Fruit fly (Drosophila melanogaster) whole organism, embryonic: ENCODE measurements around the gene Dhdds.

Experiments used
- Atf6 ChIP-seq: fragments of 200-800 bp; sonication (Bioruptor generic); IDR thresholded peaks from 2 replicates; pipeline ENCODE4 v1.3.6; 2022; ENCODE audit warnings: missing biosample characterization, missing genetic modification characterization
- B-H2 ChIP-seq: fragments of 200-800 bp; sonication (Bioruptor generic); optimal IDR thresholded peaks from 2 replicates; lab custom pipeline; 2018; ENCODE audit warnings: missing biosample characterization, mild to moderate bottlenecking, missing genetic modification characterization
- Bgb ChIP-seq: fragments of 200-800 bp; sonication (Bioruptor generic); IDR thresholded peaks from 2 replicates; pipeline ENCODE4 v1.3.6; 2022; ENCODE audit warnings: missing biosample characterization, missing genetic modification characterization; ENCODE audit not compliant: partially characterized antibody
- CG10366 ChIP-seq: fragments of 200-800 bp; sonication (Bioruptor generic); IDR thresholded peaks from 2 replicates; pipeline ENCODE4 v1.3.6; 2022; ENCODE audit warnings: missing biosample characterization, missing genetic modification characterization
- CG11560 ChIP-seq: fragments of 200-800 bp; sonication (Bioruptor generic); IDR thresholded peaks from 3 replicates; pipeline ENCODE4 v1.3.6; 2022; ENCODE audit warnings: missing biosample characterization, missing genetic modification characterization
- CG13296 ChIP-seq: fragments of 200-800 bp; sonication (Bioruptor generic); optimal IDR thresholded peaks from 3 replicates; lab custom pipeline; 2018; ENCODE audit warnings: missing biosample characterization, mild to moderate bottlenecking, missing genetic modification characterization
- CG14441 ChIP-seq: fragments of 200-800 bp; sonication (Bioruptor generic); IDR thresholded peaks from 2 replicates; pipeline ENCODE4 v1.3.6; 2022; ENCODE audit warnings: missing biosample characterization, missing genetic modification characterization
- CG14667 ChIP-seq: fragments of 200-800 bp; sonication (Bioruptor generic); IDR thresholded peaks from 2 replicates; pipeline ENCODE4 v1.3.6; 2022; ENCODE audit warnings: missing biosample characterization, missing genetic modification characterization
- CG16779 ChIP-seq: fragments of 200-800 bp; sonication (Bioruptor generic); IDR thresholded peaks from 2 replicates; pipeline ENCODE4 v1.3.6; 2022; ENCODE audit warnings: missing biosample characterization, missing genetic modification characterization
- CG17186 ChIP-seq: fragments of 200-800 bp; sonication (Bioruptor generic); optimal IDR thresholded peaks from 3 replicates; lab custom pipeline; 2017; ENCODE audit warnings: missing biosample characterization, missing genetic modification reagents, missing genetic modification characterization
- CG17829 ChIP-seq: fragments of 200-800 bp; optimal IDR thresholded peaks from 2 replicates; lab custom pipeline; 2019; ENCODE audit warnings: missing biosample characterization, mild to moderate bottlenecking, missing genetic modification characterization, moderate library complexity
- CG1832 ChIP-seq: fragments of 200-800 bp; sonication (Bioruptor generic); optimal IDR thresholded peaks from 2 replicates; lab custom pipeline; 2017; ENCODE audit warnings: missing biosample characterization, mild to moderate bottlenecking, missing genetic modification characterization, inconsistent platforms
- CG2129 ChIP-seq: fragments of 200-800 bp; sonication (Bioruptor generic); IDR thresholded peaks from 2 replicates; pipeline ENCODE4 v1.3.6; 2022; ENCODE audit warnings: missing biosample characterization, missing genetic modification characterization; ENCODE audit not compliant: partially characterized antibody
- CG31388 ChIP-seq: fragments of 200-800 bp; sonication (Bioruptor generic); optimal IDR thresholded peaks from 2 replicates; lab custom pipeline; 2016; ENCODE audit warnings: missing biosample characterization, missing genetic modification characterization
- CG3163 ChIP-seq: fragments of 200-800 bp; sonication (Bioruptor generic); optimal IDR thresholded peaks from 3 replicates; lab custom pipeline; 2016; ENCODE audit warnings: missing biosample characterization, missing genetic modification characterization
- CG3281 ChIP-seq: fragments of 200-800 bp; sonication (Bioruptor generic); optimal IDR thresholded peaks from 3 replicates; lab custom pipeline; 2017; ENCODE audit warnings: missing biosample characterization, mild to moderate bottlenecking, missing genetic modification characterization
- CG3726 ChIP-seq: fragments of 200-800 bp; sonication (Bioruptor generic); IDR thresholded peaks from 3 replicates; pipeline ENCODE4, ENCODE4 v1.3.6; 2022; ENCODE audit warnings: missing biosample characterization, missing genetic modification characterization
- CG4360 ChIP-seq: fragments of 200-800 bp; sonication (Bioruptor generic); IDR thresholded peaks from 2 replicates; pipeline ENCODE4 v1.3.6; 2022; ENCODE audit warnings: missing biosample characterization, missing genetic modification characterization
- CG4707 ChIP-seq: fragments of 200-800 bp; sonication (Bioruptor generic); optimal IDR thresholded peaks from 2 replicates; lab custom pipeline; 2018; ENCODE audit warnings: missing biosample characterization, mild to moderate bottlenecking, missing genetic modification characterization, moderate library complexity
- CG6254 ChIP-seq: fragments of 200-800 bp; sonication (Bioruptor generic); optimal IDR thresholded peaks from 3 replicates; lab custom pipeline; 2017; ENCODE audit warnings: mild to moderate bottlenecking, missing biosample characterization, missing genetic modification reagents, missing genetic modification characterization
- CG6791 ChIP-seq: fragments of 200-800 bp; sonication (Bioruptor generic); IDR thresholded peaks from 3 replicates; pipeline ENCODE4 v1.3.6; 2022; ENCODE audit warnings: missing biosample characterization, missing genetic modification characterization; ENCODE audit not compliant: partially characterized antibody
- CG7928 ChIP-seq: fragments of 200-800 bp; sonication (Bioruptor generic); optimal IDR thresholded peaks from 2 replicates; lab custom pipeline; 2017; ENCODE audit warnings: missing biosample characterization, mild to moderate bottlenecking, missing genetic modification characterization
- CG7963 ChIP-seq: fragments of 200-800 bp; sonication (Bioruptor generic); IDR thresholded peaks from 3 replicates; pipeline ENCODE4 v1.3.6; 2022; ENCODE audit warnings: missing biosample characterization, missing genetic modification characterization; ENCODE audit not compliant: partially characterized antibody
- CG9817 ChIP-seq: fragments of 200-800 bp; sonication (Bioruptor generic); optimal IDR thresholded peaks from 2 replicates; lab custom pipeline; 2018; ENCODE audit warnings: missing biosample characterization, mild to moderate bottlenecking, missing genetic modification characterization, moderate library complexity
- E2f2 ChIP-seq: fragments of 200-800 bp; sonication (Bioruptor generic); IDR thresholded peaks from 2 replicates; pipeline ENCODE4 v1.3.6; 2022; ENCODE audit warnings: missing biosample characterization, missing genetic modification characterization
- Fer1 ChIP-seq: fragments of 200-800 bp; sonication (Bioruptor generic); optimal IDR thresholded peaks from 2 replicates; lab custom pipeline; 2017; ENCODE audit warnings: missing biosample characterization, mild to moderate bottlenecking, missing genetic modification characterization
- Lim3 ChIP-seq: fragments of 200-800 bp; sonication (Bioruptor generic); IDR thresholded peaks from 2 replicates; pipeline ENCODE4 v1.3.6; 2022; ENCODE audit warnings: missing biosample characterization, missing genetic modification characterization
- Mes4 ChIP-seq: fragments of 200-800 bp; sonication (Bioruptor generic); optimal IDR thresholded peaks from 2 replicates; lab custom pipeline; 2016; ENCODE audit warnings: missing biosample characterization, missing genetic modification characterization
- NfI ChIP-seq: fragments of 200-800 bp; sonication (Bioruptor generic); optimal IDR thresholded peaks from 3 replicates; lab custom pipeline; 2018; ENCODE audit warnings: missing biosample characterization, mild to moderate bottlenecking, missing genetic modification characterization, moderate library complexity
- Pdp1 ChIP-seq, 2 experiments: fragments of 200-800 bp; sonication (Bioruptor generic); optimal IDR thresholded peaks; 3 replicates each; lab custom pipeline; 2016; ENCODE audit warnings: missing biosample characterization in 2 of 2, missing genetic modification characterization in 2 of 2, mild to moderate bottlenecking in 1 of 2, moderate library complexity in 1 of 2
- amos ChIP-seq: fragments of 200-800 bp; sonication (Bioruptor generic); IDR thresholded peaks from 2 replicates; pipeline ENCODE4 v1.3.6; 2022; ENCODE audit warnings: missing biosample characterization, missing genetic modification characterization; ENCODE audit not compliant: partially characterized antibody
- crol ChIP-seq: fragments of 200-800 bp; sonication (Bioruptor generic); IDR thresholded peaks from 2 replicates; pipeline ENCODE4 v1.3.6; 2022; ENCODE audit warnings: missing biosample characterization, missing genetic modification characterization
- cwo ChIP-seq: fragments of 200-800 bp; sonication (Bioruptor generic); optimal IDR thresholded peaks from 3 replicates; lab custom pipeline; 2017; ENCODE audit warnings: missing biosample characterization, missing genetic modification characterization, mild to moderate bottlenecking, moderate library complexity, missing genetic modification reagents
- exex ChIP-seq: fragments of 200-800 bp; sonication (Bioruptor generic); optimal IDR thresholded peaks from 4 replicates; lab custom pipeline; 2018; ENCODE audit warnings: missing biosample characterization, mild to moderate bottlenecking, missing genetic modification characterization, moderate library complexity
- fru ChIP-seq: fragments of >200 bp; optimal IDR thresholded peaks from 2 replicates; lab custom pipeline; 2017
- ftz-f1 ChIP-seq: fragments of 200-800 bp; sonication (Bioruptor generic); optimal IDR thresholded peaks from 2 replicates; lab custom pipeline; 2016; ENCODE audit warnings: missing biosample characterization, missing genetic modification characterization
- grn ChIP-seq: fragments of 200-800 bp; sonication (Bioruptor generic); optimal IDR thresholded peaks from 3 replicates; lab custom pipeline; 2017; ENCODE audit warnings: missing biosample characterization, missing genetic modification characterization
- kah ChIP-seq: fragments of 200-800 bp; sonication (Bioruptor generic); optimal IDR thresholded peaks from 2 replicates; lab custom pipeline; 2018; ENCODE audit warnings: missing biosample characterization, mild to moderate bottlenecking, missing genetic modification characterization
- lab ChIP-seq: fragments of 200-800 bp; sonication (Bioruptor generic); optimal IDR thresholded peaks from 3 replicates; lab custom pipeline; 2017; ENCODE audit warnings: missing biosample characterization, missing genetic modification characterization, mild to moderate bottlenecking, moderate library complexity, missing genetic modification reagents
- mirr ChIP-seq: fragments of 200-800 bp; sonication (Bioruptor generic); optimal IDR thresholded peaks from 3 replicates; lab custom pipeline; 2018; ENCODE audit warnings: missing biosample characterization, mild to moderate bottlenecking, missing genetic modification characterization
- ranshi ChIP-seq: fragments of 200-800 bp; sonication (Bioruptor generic); IDR thresholded peaks from 2 replicates; pipeline ENCODE4 v1.3.6; 2022; ENCODE audit warnings: missing biosample characterization, missing genetic modification characterization
- repo ChIP-seq: fragments of 200-800 bp; sonication (Bioruptor generic); optimal IDR thresholded peaks from 2 replicates; lab custom pipeline; 2016; ENCODE audit warnings: missing biosample characterization, missing genetic modification characterization
- slp2 ChIP-seq: fragments of 200-800 bp; sonication (Bioruptor generic); optimal IDR thresholded peaks from 2 replicates; lab custom pipeline; 2016; ENCODE audit warnings: missing biosample characterization, missing genetic modification characterization
- sqz ChIP-seq: fragments of 200-800 bp; sonication (Bioruptor generic); optimal IDR thresholded peaks from 3 replicates; lab custom pipeline; 2018; ENCODE audit warnings: missing biosample characterization, mild to moderate bottlenecking, missing genetic modification characterization
- stc ChIP-seq: fragments of 200-800 bp; sonication (Bioruptor generic); IDR thresholded peaks from 2 replicates; pipeline ENCODE4 v1.3.6; 2022; ENCODE audit warnings: missing biosample characterization, missing genetic modification characterization
- trh ChIP-seq: fragments of 200-800 bp; sonication (Bioruptor generic); optimal IDR thresholded peaks from 2 replicates; lab custom pipeline; 2016; ENCODE audit warnings: missing biosample characterization, missing genetic modification characterization
- zf30C ChIP-seq: fragments of 200-800 bp; sonication (Bioruptor generic); optimal IDR thresholded peaks from 3 replicates; lab custom pipeline; 2018; ENCODE audit warnings: missing biosample characterization, mild to moderate bottlenecking, missing genetic modification characterization

The Dhdds gene

dm6 chrX:7967052-7967847 is 34.1 kb upstream of the Dhdds start (continued):
- TF ChIP-seq mirr (GFP tag; lab: Kevin White, UChicago) (peak; percentile 7), CG1832 (GFP tag; lab: Kevin White, UChicago) (peak; percentile 73), CG7928 (GFP tag; lab: Kevin White, UChicago) (no peak), slp2 (no peak), grn (no peak), NfI (GFP tag; lab: Kevin White, UChicago) (no peak), CG17186 (no peak), CG6791 (GFP tag; lab: Robert Waterston, UW) (0 out of 3 replicates have a peak, but pooled peaks have one; percentile 16), CG4360 (GFP tag; lab: Robert Waterston, UW) (peak; percentile 83), CG16779 (GFP tag; lab: Robert Waterston, UW) (no peak), CG4707 (GFP tag; lab: Kevin White, UChicago) (no peak), crol (GFP tag; lab: Robert Waterston, UW) (peak; percentile 93), CG14667 (no peak), trh (GFP tag; lab: Kevin White, UChicago) (no peak), Bgb (GFP tag; lab: Robert Waterston, UW) (peak; percentile 10; the same call in 1 of the 2 replicates), repo (GFP tag; lab: Kevin White, UChicago) (no peak), CG11560 (no peak), CG10366 (GFP tag; lab: Robert Waterston, UW) (no peak), CG14441 (GFP tag; lab: Robert Waterston, UW) (no peak), kah (GFP tag; lab: Kevin White, UChicago) (no peak)

DNA sequence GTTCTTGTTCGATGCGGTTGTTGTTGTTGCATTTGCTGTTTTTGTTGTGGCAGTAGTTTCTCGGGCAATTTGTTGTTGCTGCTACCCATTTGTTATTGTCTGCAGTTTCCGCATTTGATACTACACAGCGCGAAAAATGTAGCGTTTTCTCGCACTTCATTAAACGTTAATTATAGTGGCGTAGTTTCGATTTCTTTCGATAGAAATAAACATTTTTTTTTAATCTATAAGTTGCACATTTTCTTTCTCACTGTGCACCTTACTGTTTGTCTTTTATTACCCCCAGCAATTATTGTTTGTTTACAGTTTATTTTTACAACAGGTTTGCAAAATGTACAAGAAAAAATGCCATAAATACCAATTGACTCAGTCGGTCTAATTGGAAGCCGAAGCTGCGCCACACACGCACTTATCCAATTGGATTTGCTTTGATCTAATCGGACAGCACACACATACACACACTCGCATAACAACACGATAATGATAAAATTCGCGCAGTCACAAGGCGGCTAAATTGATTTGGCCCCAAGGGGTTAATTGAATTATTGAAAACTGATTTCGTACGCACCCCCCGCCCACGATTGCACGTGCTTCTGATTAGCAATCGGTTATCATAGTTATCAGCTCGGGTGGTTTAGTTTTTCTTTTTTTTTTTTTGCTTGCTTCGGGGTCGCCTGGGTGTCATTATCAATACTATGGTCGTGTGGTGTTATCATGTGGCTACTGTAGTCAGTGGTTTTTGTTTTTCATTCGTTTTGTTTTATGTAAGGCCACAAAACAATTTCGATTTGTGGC is 32.8 kb upstream of the Dhdds start:
- TF ChIP-seq ranshi (GFP tag; lab: Robert Waterston, UW) (0 out of 2 replicates have a peak, but pooled peaks have one; percentile 4), CG3281 (GFP tag; lab: Kevin White, UChicago) (no peak), exex (tag; lab: Kevin White, UChicago) (peak; percentile 90), Pdp1 (GFP tag; optimal IDR thresholded peaks at IDR 0.05; lab: Kevin White, UChicago) (peak in 1 of 2 experiments; percentile 21), lab (GFP tag; lab: Kevin White, UChicago) (peak; percentile 51), Mes4 (no peak), grn (peak; percentile 86), sqz (GFP tag; lab: Kevin White, UChicago) (peak; percentile 54), CG31388 (GFP tag; lab: Kevin White, UChicago) (no peak), CG7963 (GFP tag; lab: Robert Waterston, UW) (no peak), zf30C (GFP tag; lab: Kevin White, UChicago) (no peak), CG3726 (no peak), slp2 (no peak), CG6254 (GFP tag; lab: Kevin White, UChicago) (no peak), stc (no peak), Atf6 (0 out of 2 replicates have a peak, but pooled peaks have one; percentile 48), Lim3 (GFP tag; lab: Robert Waterston, UW) (no peak), CG13296 (no peak), E2f2 (0 out of 2 replicates have a peak, but pooled peaks have one; percentile 10), B-H2 (no peak), Fer1 (GFP tag; lab: Kevin White, UChicago) (no peak), amos (GFP tag; lab: Robert Waterston, UW) (no peak), CG3163 (GFP tag; lab: Kevin White, UChicago) (no peak), ftz-f1 (GFP tag; lab: Kevin White, UChicago) (peak; percentile 18), fru (lab: Kevin White, UChicago) (no peak), CG2129 (GFP tag; lab: Robert Waterston, UW) (no peak), CG17829 (no peak), CG9817 (no peak), cwo (GFP tag; lab: Kevin White, UChicago) (peak; percentile 99)
